Fruit fly (Drosophila melanogaster) whole organism, prepupa: ENCODE data around the gene CG6652.

Source experiments
- Blimp-1 ChIP-seq: fragments of 200-800 bp; sonication (Bioruptor generic); optimal IDR thresholded peaks from 3 replicates; lab custom pipeline; 2017; ENCODE audit warnings: missing biosample characterization, missing genetic modification characterization, mild to moderate bottlenecking, moderate library complexity, missing genetic modification reagents
- CG10631 ChIP-seq: fragments of 200-800 bp; sonication (Bioruptor generic); optimal IDR thresholded peaks from 2 replicates; lab custom pipeline; 2016; ENCODE audit warnings: missing biosample characterization, missing genetic modification characterization
- CG10669 ChIP-seq: fragments of 200-800 bp; sonication (Bioruptor generic); optimal IDR thresholded peaks from 3 replicates; lab custom pipeline; 2018; ENCODE audit warnings: missing biosample characterization, mild to moderate bottlenecking, missing genetic modification characterization, moderate library complexity
- CG11294 ChIP-seq: fragments of 200-800 bp; sonication (Bioruptor generic); IDR thresholded peaks from 2 replicates; pipeline ENCODE4 v1.3.6; 2022; ENCODE audit warnings: missing biosample characterization, missing genetic modification characterization
- CG11762 ChIP-seq: fragments of 200-800 bp; sonication (Bioruptor generic); optimal IDR thresholded peaks from 3 replicates; lab custom pipeline; 2016; ENCODE audit warnings: missing biosample characterization, missing genetic modification characterization; ENCODE audit not compliant: insufficient read depth
- CG11902 ChIP-seq: fragments of 200-800 bp; sonication (Bioruptor generic); optimal IDR thresholded peaks from 3 replicates; lab custom pipeline; 2016; ENCODE audit warnings: missing biosample characterization, missing genetic modification characterization
- CG15336 ChIP-seq: fragments of 200-800 bp; sonication (Bioruptor generic); IDR thresholded peaks from 2 replicates; pipeline ENCODE4 v1.3.6; 2022; ENCODE audit warnings: missing biosample characterization, missing genetic modification characterization
- CG1621 ChIP-seq: fragments of 200-800 bp; sonication (Bioruptor generic); optimal IDR thresholded peaks from 3 replicates; lab custom pipeline; 2018; ENCODE audit warnings: missing biosample characterization, mild to moderate bottlenecking, missing genetic modification characterization
- CG16779 ChIP-seq: fragments of 200-800 bp; sonication (Bioruptor generic); optimal IDR thresholded peaks from 3 replicates; lab custom pipeline; 2017; ENCODE audit warnings: missing biosample characterization, mild to moderate bottlenecking, missing genetic modification characterization
- CG3032 ChIP-seq: fragments of 200-800 bp; optimal IDR thresholded peaks from 2 replicates; lab custom pipeline; 2019; ENCODE audit warnings: missing biosample characterization, mild to moderate bottlenecking, missing genetic modification characterization, moderate library complexity
- CG31627 ChIP-seq: fragments of 200-800 bp; sonication (Bioruptor generic); optimal IDR thresholded peaks from 3 replicates; lab custom pipeline; 2016; ENCODE audit warnings: missing biosample characterization, missing genetic modification characterization
- CG32006 ChIP-seq: fragments of 200-800 bp; sonication (Bioruptor generic); optimal IDR thresholded peaks from 3 replicates; lab custom pipeline; 2017; ENCODE audit warnings: missing biosample characterization, mild to moderate bottlenecking, missing genetic modification characterization
- CG34406 ChIP-seq: fragments of 200-800 bp; sonication (Bioruptor generic); optimal IDR thresholded peaks from 3 replicates; lab custom pipeline; 2016; ENCODE audit warnings: missing biosample characterization, missing genetic modification characterization
- CG3919 ChIP-seq: fragments of 200-800 bp; sonication (Bioruptor generic); optimal IDR thresholded peaks from 3 replicates; lab custom pipeline; 2016; ENCODE audit warnings: missing biosample characterization, missing genetic modification characterization
- CG4318 ChIP-seq: fragments of 200-800 bp; sonication (Bioruptor generic); optimal IDR thresholded peaks from 3 replicates; lab custom pipeline; 2017; ENCODE audit warnings: missing biosample characterization, mild to moderate bottlenecking, missing genetic modification characterization
- CG6163 ChIP-seq: fragments of 200-800 bp; sonication (Bioruptor generic); IDR thresholded peaks from 3 replicates; pipeline ENCODE4 v1.3.6; 2022; ENCODE audit warnings: missing biosample characterization, missing genetic modification characterization
- CG6276 ChIP-seq: fragments of 200-800 bp; sonication (Bioruptor generic); optimal IDR thresholded peaks from 2 replicates; lab custom pipeline; 2017; ENCODE audit warnings: missing biosample characterization, mild to moderate bottlenecking, missing genetic modification characterization
- CG6792 ChIP-seq: fragments of 200-800 bp; sonication (Bioruptor generic); optimal IDR thresholded peaks from 3 replicates; lab custom pipeline; 2016; ENCODE audit warnings: missing biosample characterization, missing genetic modification characterization
- CG6808 ChIP-seq: fragments of 200-800 bp; sonication (Bioruptor generic); optimal IDR thresholded peaks from 3 replicates; lab custom pipeline; 2017; ENCODE audit warnings: missing biosample characterization, missing genetic modification characterization, mild to moderate bottlenecking, moderate library complexity, missing genetic modification reagents
- CG6854 ChIP-seq: fragments of 200-800 bp; sonication (Bioruptor generic); optimal IDR thresholded peaks from 2 replicates; lab custom pipeline; 2017; ENCODE audit warnings: missing biosample characterization, mild to moderate bottlenecking, missing genetic modification characterization
- CG7368 ChIP-seq: fragments of 200-800 bp; sonication (Bioruptor generic); optimal IDR thresholded peaks from 3 replicates; lab custom pipeline; 2016; ENCODE audit warnings: missing biosample characterization, missing genetic modification characterization
- CG8119 ChIP-seq: fragments of 200-800 bp; sonication (Bioruptor generic); IDR thresholded peaks from 3 replicates; pipeline ENCODE4 v1.3.6; 2022; ENCODE audit warnings: missing biosample characterization, missing genetic modification characterization
- CG8632 ChIP-seq: fragments of 200-800 bp; sonication (Bioruptor generic); optimal IDR thresholded peaks from 3 replicates; lab custom pipeline; 2016; ENCODE audit warnings: missing biosample characterization, missing genetic modification characterization
- CG9139 ChIP-seq: fragments of 200-800 bp; sonication (Bioruptor generic); optimal IDR thresholded peaks from 3 replicates; lab custom pipeline; 2017; ENCODE audit warnings: missing biosample characterization, mild to moderate bottlenecking, missing genetic modification characterization
- Eip75B ChIP-seq: fragments of 200-800 bp; sonication (Bioruptor generic); optimal IDR thresholded peaks from 3 replicates; lab custom pipeline; 2016; ENCODE audit warnings: missing biosample characterization, missing genetic modification characterization
- Eip78C ChIP-seq: fragments of 200-800 bp; sonication (Bioruptor generic); peaks from one replicate; lab custom pipeline; 2016; ENCODE audit warnings: missing biosample characterization, missing genetic modification characterization
- Eip93F ChIP-seq: fragments of 200-800 bp; sonication (Bioruptor generic); optimal IDR thresholded peaks from 2 replicates; lab custom pipeline; 2016; ENCODE audit warnings: missing biosample characterization, mild to moderate bottlenecking, missing genetic modification characterization
- Ets21C ChIP-seq: fragments of 200-800 bp; sonication (Bioruptor generic); optimal IDR thresholded peaks from 3 replicates; lab custom pipeline; 2016; ENCODE audit warnings: missing biosample characterization, missing genetic modification characterization
- Ets96B ChIP-seq: fragments of 200-800 bp; optimal IDR thresholded peaks from 2 replicates; lab custom pipeline; 2019; ENCODE audit warnings: missing biosample characterization, mild to moderate bottlenecking, missing genetic modification characterization, moderate library complexity
- Gug ChIP-seq: fragments of 200-800 bp; sonication (Bioruptor generic); IDR thresholded peaks from 2 replicates; pipeline ENCODE4 v1.3.6; 2022; ENCODE audit warnings: missing biosample characterization, missing genetic modification characterization
- Hr38 ChIP-seq: sonication (Bioruptor generic); optimal IDR thresholded peaks from 2 replicates; lab custom pipeline; 2016; ENCODE audit warnings: missing biosample characterization, missing genetic modification characterization
- Hr39 ChIP-seq: fragments of 200-800 bp; sonication (Bioruptor generic); optimal IDR thresholded peaks from 2 replicates; lab custom pipeline; 2016; ENCODE audit warnings: missing biosample characterization, missing genetic modification characterization
- Hr4 ChIP-seq: fragments of 200-800 bp; sonication (Bioruptor generic); optimal IDR thresholded peaks from 3 replicates; lab custom pipeline; 2016; ENCODE audit warnings: missing biosample characterization, missing genetic modification characterization
- Lpt ChIP-seq: fragments of 200-800 bp; sonication (Bioruptor generic); optimal IDR thresholded peaks from 3 replicates; lab custom pipeline; 2016; ENCODE audit warnings: missing biosample characterization, missing genetic modification characterization
- OdsH ChIP-seq: fragments of 200-800 bp; sonication (Bioruptor generic); optimal IDR thresholded peaks from 3 replicates; lab custom pipeline; 2016; ENCODE audit warnings: missing biosample characterization, missing genetic modification characterization
- Smox ChIP-seq: fragments of 200-800 bp; sonication (Bioruptor generic); optimal IDR thresholded peaks from 3 replicates; lab custom pipeline; 2016; ENCODE audit warnings: missing biosample characterization, missing genetic modification characterization
- Sox102F ChIP-seq: fragments of 200-800 bp; sonication (Bioruptor generic); optimal IDR thresholded peaks from 2 replicates; lab custom pipeline; 2016; ENCODE audit warnings: missing biosample characterization, mild to moderate bottlenecking, missing genetic modification characterization
- Sox15 ChIP-seq: fragments of 200-800 bp; sonication (Bioruptor generic); optimal IDR thresholded peaks from 3 replicates; lab custom pipeline; 2016; ENCODE audit warnings: missing biosample characterization, missing genetic modification characterization
- acj6 ChIP-seq: fragments of 200-800 bp; sonication (Bioruptor generic); optimal IDR thresholded peaks from 3 replicates; lab custom pipeline; 2016; ENCODE audit warnings: missing biosample characterization, missing genetic modification characterization
- cyc ChIP-seq: fragments of 200-800 bp; sonication (Bioruptor generic); optimal IDR thresholded peaks from 3 replicates; lab custom pipeline; 2016; ENCODE audit warnings: missing biosample characterization, missing genetic modification characterization
- dac ChIP-seq: fragments of 200-800 bp; sonication (Bioruptor generic); optimal IDR thresholded peaks from 2 replicates; lab custom pipeline; 2017; ENCODE audit warnings: missing biosample characterization, mild to moderate bottlenecking, missing genetic modification characterization
- fd85E ChIP-seq: fragments of 200-800 bp; sonication (Bioruptor generic); optimal IDR thresholded peaks from 3 replicates; lab custom pipeline; 2016; ENCODE audit warnings: missing biosample characterization, missing genetic modification characterization
- fkh ChIP-seq: fragments of 200-800 bp; sonication (Bioruptor generic); optimal IDR thresholded peaks from 3 replicates; lab custom pipeline; 2017; ENCODE audit warnings: missing biosample characterization, mild to moderate bottlenecking, missing genetic modification characterization, moderate library complexity
- lz ChIP-seq: fragments of 200-800 bp; sonication (Bioruptor generic); optimal IDR thresholded peaks from 3 replicates; lab custom pipeline; 2016; ENCODE audit warnings: missing biosample characterization, missing genetic modification characterization
- net ChIP-seq: fragments of 200-800 bp; sonication (Bioruptor generic); optimal IDR thresholded peaks from 3 replicates; lab custom pipeline; 2016; ENCODE audit warnings: missing biosample characterization, missing genetic modification characterization
- salr ChIP-seq, 2 experiments: fragments of 200-800 bp; sonication (Bioruptor generic); optimal IDR thresholded peaks; 3 replicates each; lab custom pipeline; 2016 to 2018; ENCODE audit warnings: missing biosample characterization in 2 of 2, missing genetic modification characterization in 2 of 2, mild to moderate bottlenecking in 1 of 2
- spab ChIP-seq: fragments of 200-800 bp; sonication (Bioruptor generic); optimal IDR thresholded peaks from 2 replicates; lab custom pipeline; 2017; ENCODE audit warnings: missing biosample characterization, mild to moderate bottlenecking, missing genetic modification characterization, missing genetic modification reagents
- ss ChIP-seq, 2 experiments: fragments of 200-800 bp; sonication (Bioruptor generic); optimal IDR thresholded peaks; 2 replicates in 1 of 2; 3 replicates in 1 of 2; lab custom pipeline; 2017 to 2018; ENCODE audit warnings: mild to moderate bottlenecking in 2 of 2, missing biosample characterization in 2 of 2, missing genetic modification characterization in 2 of 2, moderate library complexity in 1 of 2
- svp ChIP-seq: fragments of 200-800 bp; sonication (Bioruptor generic); peaks from one replicate; lab custom pipeline; 2016; ENCODE audit warnings: missing biosample characterization, missing genetic modification characterization
- topi ChIP-seq: fragments of 200-800 bp; sonication (Bioruptor generic); optimal IDR thresholded peaks from 3 replicates; lab custom pipeline; 2016; ENCODE audit warnings: missing biosample characterization, missing genetic modification characterization
- vri ChIP-seq: fragments of 200-800 bp; sonication (Bioruptor generic); optimal IDR thresholded peaks from 3 replicates; lab custom pipeline; 2016; ENCODE audit warnings: missing biosample characterization, mild to moderate bottlenecking, missing genetic modification characterization

CG6652 gene

dm6 chr3L:17010492-17011303, 12.0 kb downstream of the CG6652 start:
- TF ChIP-seq CG34406 (GFP tag; lab: Kevin White, UChicago), result peak; percentile 30
- TF ChIP-seq dac (GFP tag; lab: Kevin White, UChicago), result no peak
- TF ChIP-seq Sox102F (GFP tag; lab: Kevin White, UChicago), result peak; percentile 34
- peak; percentile 13 for TF ChIP-seq CG4318 (GFP tag; lab: Kevin White, UChicago)
- TF ChIP-seq CG32006 (GFP tag; lab: Kevin White, UChicago), result peak; percentile 68
- no peak for TF ChIP-seq CG15336 (GFP tag; lab: Robert Waterston, UW)
- TF ChIP-seq svp, result peak; percentile 13
- peak; percentile 9 for TF ChIP-seq CG31627 (GFP tag; lab: Kevin White, UChicago)
- peak; percentile 65 for TF ChIP-seq CG10631 (GFP tag; lab: Kevin White, UChicago)
- TF ChIP-seq Blimp-1 (GFP tag; lab: Kevin White, UChicago), result no peak
- TF ChIP-seq CG6854 (GFP tag; lab: Kevin White, UChicago), result no peak
- peak; percentile 10 for TF ChIP-seq CG3919
- peak; percentile 83 for TF ChIP-seq Eip78C
- TF ChIP-seq Ets21C (GFP tag; lab: Kevin White, UChicago), result peak; percentile 21
- no peak for TF ChIP-seq CG1621
- TF ChIP-seq CG10669 (GFP tag; lab: Kevin White, UChicago), result no peak
- no peak for TF ChIP-seq CG11294 (GFP tag; lab: Robert Waterston, UW)
- peak in 1 of 2 experiments; percentile 67 for TF ChIP-seq salr (GFP tag; optimal IDR thresholded peaks at IDR 0.05; lab: Kevin White, UChicago)
- TF ChIP-seq Hr39 (GFP tag; lab: Kevin White, UChicago), result peak; percentile 40
- TF ChIP-seq vri (GFP tag; lab: Kevin White, UChicago), result peak; percentile 66
- peak; percentile 7 for TF ChIP-seq spab (GFP tag; lab: Kevin White, UChicago)
- TF ChIP-seq Eip93F (GFP tag; lab: Kevin White, UChicago), result no peak
- TF ChIP-seq CG11902 (GFP tag; lab: Kevin White, UChicago), result no peak
- peak; percentile 35 for TF ChIP-seq CG3032
- TF ChIP-seq topi (GFP tag; lab: Kevin White, UChicago), result peak; percentile 28
- no peak for TF ChIP-seq CG6808 (GFP tag; lab: Kevin White, UChicago)
- peak; percentile 38 for TF ChIP-seq acj6 (GFP tag; lab: Kevin White, UChicago)
- TF ChIP-seq Eip75B (GFP tag; lab: Kevin White, UChicago), result no peak
- peak; percentile 17 for TF ChIP-seq fd85E (GFP tag; lab: Kevin White, UChicago)
- no peak for TF ChIP-seq CG9139 (GFP tag; lab: Kevin White, UChicago)
- peak; percentile 43 for TF ChIP-seq OdsH
- TF ChIP-seq Gug, result no peak
- peak; percentile 55 for TF ChIP-seq lz (GFP tag; lab: Kevin White, UChicago)
- TF ChIP-seq Smox (GFP tag; lab: Kevin White, UChicago), result peak; percentile 41
- no peak for TF ChIP-seq Lpt
- no peak for TF ChIP-seq net (GFP tag; lab: Kevin White, UChicago)
- no peak for TF ChIP-seq CG6276 (GFP tag; lab: Kevin White, UChicago)
- TF ChIP-seq Hr4 (GFP tag; lab: Kevin White, UChicago), result peak; percentile 41
- no peak for TF ChIP-seq Ets96B
- TF ChIP-seq CG6792 (GFP tag; lab: Kevin White, UChicago), result peak; percentile 32
- no peak for TF ChIP-seq CG16779 (tag; lab: Kevin White, UChicago)
- peak; percentile 21 for TF ChIP-seq CG11762 (GFP tag; lab: Kevin White, UChicago)
- TF ChIP-seq cyc (GFP tag; lab: Kevin White, UChicago), result no peak
- no peak for TF ChIP-seq Hr38 (GFP tag; lab: Kevin White, UChicago)
- TF ChIP-seq CG8632 (GFP tag; lab: Kevin White, UChicago), result peak; percentile 42
- no peak for TF ChIP-seq CG7368
- TF ChIP-seq CG8119 (GFP tag; lab: Robert Waterston, UW), result no peak
- no peak for TF ChIP-seq fkh (GFP tag; lab: Kevin White, UChicago)
- TF ChIP-seq ss (GFP tag; optimal IDR thresholded peaks at IDR 0.05; lab: Kevin White, UChicago), result peak in 1 of 2 experiments; percentile 18
- TF ChIP-seq CG6163 (GFP tag; lab: Robert Waterston, UW), result peak; percentile 29; the same call in 2 of the 3 replicates
- TF ChIP-seq Sox15, result peak; percentile 21
